Worm (Caenorhabditis elegans) whole organism, mixed stage, embryonic: ENCODE measurements around the gene srv-26.
A peak's percentile ranks its signal among the peaks of the same experiment; 100 is the strongest.
"Not testable (repeated sequence)": the region's sequence is repeated elsewhere in the genome, so short reads cannot be mapped to it uniquely, and the experiment has no call there.

Experiments used
- M03D4.4 ChIP-seq: sonication (generic microtip); optimal IDR thresholded peaks from 2 replicates; lab custom pipeline; 2017; ENCODE audit warnings: mild to moderate bottlenecking, missing genetic modification characterization, missing compliant biosample characterization
- bed-3 ChIP-seq: fragments of 200-800 bp; sonication (Bioruptor generic); optimal IDR thresholded peaks from 3 replicates; lab custom pipeline; 2018; ENCODE audit warnings: mild to moderate bottlenecking, missing genetic modification characterization, moderate library complexity, missing compliant biosample characterization
- blmp-1 ChIP-seq: fragments of 150-350 bp; optimal IDR thresholded peaks from 2 replicates; lab custom pipeline; 2014; ENCODE audit warnings: missing biosample characterization, missing genetic modification characterization
- ceh-39 ChIP-seq: fragments of 150-350 bp; optimal IDR thresholded peaks from 2 replicates; lab custom pipeline; 2014; ENCODE audit warnings: missing biosample characterization, missing genetic modification characterization
- ceh-43 ChIP-seq: fragments of 200-800 bp; sonication (Bioruptor generic); optimal IDR thresholded peaks from 2 replicates; lab custom pipeline; 2018; ENCODE audit warnings: mild to moderate bottlenecking, missing genetic modification characterization, moderate library complexity, missing compliant biosample characterization
- ceh-83 ChIP-seq: fragments of 200-800 bp; sonication (Bioruptor generic); optimal IDR thresholded peaks from 2 replicates; lab custom pipeline; 2018; ENCODE audit warnings: mild to moderate bottlenecking, missing genetic modification characterization, missing compliant biosample characterization
- ces-1 ChIP-seq: fragments of 150-350 bp; optimal IDR thresholded peaks from 2 replicates; lab custom pipeline; 2014; ENCODE audit warnings: missing biosample characterization, missing genetic modification reagents, missing genetic modification characterization
- cnd-1 ChIP-seq: fragments of 200-800 bp; sonication (Bioruptor generic); optimal IDR thresholded peaks from 2 replicates; lab custom pipeline; 2018; ENCODE audit warnings: mild to moderate bottlenecking, missing genetic modification characterization, missing compliant biosample characterization
- drap-1 ChIP-seq: fragments of 200-800 bp; sonication (Bioruptor generic); optimal IDR thresholded peaks from 3 replicates; lab custom pipeline; 2018; ENCODE audit warnings: mild to moderate bottlenecking, missing genetic modification characterization, missing compliant biosample characterization
- elt-1 ChIP-seq: sonication (generic microtip); optimal IDR thresholded peaks from 2 replicates; lab custom pipeline; 2017; ENCODE audit warnings: missing genetic modification characterization, mild to moderate bottlenecking, missing compliant biosample characterization, antibody characterized with exemption, moderate library complexity, borderline replicate concordance; ENCODE audit not compliant: insufficient read depth
- elt-3 ChIP-seq: fragments of 150-350 bp; optimal IDR thresholded peaks from 2 replicates; lab custom pipeline; 2014; ENCODE audit warnings: missing biosample characterization, missing genetic modification characterization
- flh-1 ChIP-seq: fragments of 200-800 bp; sonication (Bioruptor generic); optimal IDR thresholded peaks from 2 replicates; lab custom pipeline; 2018; ENCODE audit warnings: mild to moderate bottlenecking, missing genetic modification characterization, moderate library complexity, missing compliant biosample characterization
- ham-2 ChIP-seq: fragments of 200-800 bp; sonication (Bioruptor generic); optimal IDR thresholded peaks from 2 replicates; lab custom pipeline; 2018; ENCODE audit warnings: mild to moderate bottlenecking, missing genetic modification characterization, missing compliant biosample characterization
- hlh-1 ChIP-seq: fragments of 150-350 bp; optimal IDR thresholded peaks from 2 replicates; lab custom pipeline; 2014; ENCODE audit warnings: missing biosample characterization, missing genetic modification reagents, missing genetic modification characterization
- lin-13 ChIP-seq: fragments of 150-350 bp; optimal IDR thresholded peaks from 2 replicates; lab custom pipeline; 2014; ENCODE audit warnings: missing biosample characterization, missing genetic modification characterization
- lin-32 ChIP-seq: fragments of 200-800 bp; sonication (Bioruptor generic); optimal IDR thresholded peaks from 2 replicates; lab custom pipeline; 2018; ENCODE audit warnings: mild to moderate bottlenecking, missing genetic modification characterization, missing compliant biosample characterization
- lsy-2 ChIP-seq: fragments of 150-350 bp; optimal IDR thresholded peaks from 2 replicates; lab custom pipeline; 2014; ENCODE audit warnings: missing biosample characterization, missing genetic modification characterization
- mab-5 ChIP-seq: fragments of 150-350 bp; optimal IDR thresholded peaks from 2 replicates; lab custom pipeline; 2014; ENCODE audit warnings: missing biosample characterization, missing genetic modification characterization
- mep-1 ChIP-seq: fragments of 150-350 bp; optimal IDR thresholded peaks from 2 replicates; lab custom pipeline; 2017; ENCODE audit warnings: missing biosample characterization, missing genetic modification reagents, missing genetic modification characterization, inconsistent platforms
- nhr-12 ChIP-seq: fragments of 150-350 bp; optimal IDR thresholded peaks from 2 replicates; lab custom pipeline; 2014; ENCODE audit warnings: missing biosample characterization, missing genetic modification characterization
- nhr-237 ChIP-seq: fragments of 150-350 bp; optimal IDR thresholded peaks from 2 replicates; lab custom pipeline; 2014; ENCODE audit warnings: missing biosample characterization, missing genetic modification characterization
- nhr-28 ChIP-seq: fragments of 150-350 bp; optimal IDR thresholded peaks from 2 replicates; lab custom pipeline; 2014; ENCODE audit warnings: missing biosample characterization, missing genetic modification characterization
- nhr-76 ChIP-seq: sonication (generic microtip); optimal IDR thresholded peaks from 2 replicates; lab custom pipeline; 2017; ENCODE audit warnings: missing biosample characterization, missing genetic modification characterization
- pha-4 ChIP-seq: fragments of 150-350 bp; optimal IDR thresholded peaks from 2 replicates; lab custom pipeline; 2018; ENCODE audit warnings: missing biosample characterization, missing genetic modification reagents, missing genetic modification characterization
- sem-2 ChIP-seq: fragments of 200-800 bp; sonication (Bioruptor generic); optimal IDR thresholded peaks from 2 replicates; lab custom pipeline; 2018; ENCODE audit warnings: mild to moderate bottlenecking, missing genetic modification characterization, missing compliant biosample characterization
- snpc-4 ChIP-seq: fragments of 150-350 bp; optimal IDR thresholded peaks from 2 replicates; lab custom pipeline; 2014; ENCODE audit warnings: missing biosample characterization, missing genetic modification characterization
- unc-120 ChIP-seq: sonication (generic microtip); optimal IDR thresholded peaks from 2 replicates; lab custom pipeline; 2017; ENCODE audit warnings: missing genetic modification characterization, missing compliant biosample characterization; ENCODE audit not compliant: poor library complexity, severe bottlenecking
- unc-39 ChIP-seq: fragments of 150-350 bp; optimal IDR thresholded peaks from 2 replicates; lab custom pipeline; 2014; ENCODE audit warnings: missing biosample characterization, missing genetic modification characterization
- unc-62 ChIP-seq: fragments of 150-350 bp; optimal IDR thresholded peaks from 2 replicates; lab custom pipeline; 2014; ENCODE audit warnings: missing biosample characterization, missing genetic modification reagents, missing genetic modification characterization
- zip-8 ChIP-seq: fragments of 150-350 bp; optimal IDR thresholded peaks from 2 replicates; lab custom pipeline; 2014; ENCODE audit warnings: missing biosample characterization, missing genetic modification characterization
- ztf-11 ChIP-seq: fragments of 150-350 bp; optimal IDR thresholded peaks from 2 replicates; lab custom pipeline; 2014; ENCODE audit warnings: missing biosample characterization, missing genetic modification characterization

Gene srv-26

ce11 chrIV:6301764-6302163 lies at the start of gene srv-26:
srv-26 (minus strand) TSS chrIV:6301864.
- TF ChIP-seq drap-1 (GFP tag; lab: Kevin White, UChicago) (no peak), unc-62 (GFP tag; lab: Kevin White, UChicago) (no peak), ham-2 (GFP tag; lab: Kevin White, UChicago) (no peak)

ce11 chrIV:6347213-6347612 lies 45.5 kb upstream of the srv-26 start, which contains the start of gene Y73B6BL.289:
Y73B6BL.289 (plus strand) TSS chrIV:6347513.
- TF ChIP-seq ceh-43 (GFP tag; lab: Kevin White, UChicago); nhr-76 (tag; lab: Kevin White, UChicago); unc-62 (GFP tag; lab: Kevin White, UChicago): not testable (repeated sequence)

- TF ChIP-seq snpc-4 (tag; lab: Kevin White, UChicago) (no peak), bed-3 (no peak), hlh-1 (no peak), M03D4.4 (no peak)
Measured at ce11 chrIV:6342876-6343275, 41.2 kb upstream of the srv-26 start, which contains the start of gene Y73B6BL.14. Y73B6BL.14 (minus strand) TSS chrIV:6342976.

ce11 chrIV:6342431-6342830 lies 40.8 kb upstream of the srv-26 start, which contains the start of gene Y73B6BL.288:
Y73B6BL.288 (minus strand) TSS chrIV:6342531.
- no peak for TF ChIP-seq nhr-28
- no peak for TF ChIP-seq lin-32
- TF ChIP-seq flh-1 (GFP tag; lab: Kevin White, UChicago) = no peak
- no peak for TF ChIP-seq ceh-83 (GFP tag; lab: Kevin White, UChicago)
- TF ChIP-seq mep-1 (tag; lab: Kevin White, UChicago) = no peak
- TF ChIP-seq blmp-1 (tag; lab: Kevin White, UChicago) = no peak
- no peak for TF ChIP-seq hlh-1
- TF ChIP-seq ztf-11 (tag; lab: Kevin White, UChicago) = no peak
- no peak for TF ChIP-seq unc-62 (GFP tag; lab: Kevin White, UChicago)
- no peak for TF ChIP-seq ceh-39
- TF ChIP-seq elt-3 (tag; lab: Kevin White, UChicago) = no peak
- TF ChIP-seq nhr-237 = no peak
- no peak for TF ChIP-seq mab-5 (tag; lab: Kevin White, UChicago)
- no peak for TF ChIP-seq cnd-1 (tag; lab: Kevin White, UChicago)
- no peak for TF ChIP-seq zip-8 (tag; lab: Kevin White, UChicago)
- TF ChIP-seq unc-120 = no peak
- no peak for TF ChIP-seq unc-39 (tag; lab: Kevin White, UChicago)
- no peak for TF ChIP-seq drap-1 (GFP tag; lab: Kevin White, UChicago)

- TF ChIP-seq sem-2 (GFP tag; lab: Kevin White, UChicago) (no peak), mab-5 (tag; lab: Kevin White, UChicago) (no peak), M03D4.4 (no peak)
Measured at ce11 chrIV:6337353-6337752, 35.7 kb upstream of the srv-26 start, which contains the start of gene ipla-6. ipla-6 (plus strand) TSS chrIV:6337653.

- TF ChIP-seq nhr-12 (tag; lab: Kevin White, UChicago) (no peak), unc-62 (GFP tag; lab: Kevin White, UChicago) (peak; percentile 78), drap-1 (GFP tag; lab: Kevin White, UChicago) (peak; percentile 0), bed-3 (no peak), nhr-76 (tag; lab: Kevin White, UChicago) (no peak), elt-1 (tag; lab: Kevin White, UChicago) (no peak), zip-8 (tag; lab: Kevin White, UChicago) (peak; percentile 43), blmp-1 (tag; lab: Kevin White, UChicago) (peak; percentile 4), ces-1 (GFP tag; lab: Kevin White, UChicago) (peak; percentile 77), hlh-1 (no peak), mep-1 (tag; lab: Kevin White, UChicago) (peak; percentile 20), mab-5 (tag; lab: Kevin White, UChicago) (no peak), ham-2 (GFP tag; lab: Kevin White, UChicago) (peak; percentile 22), pha-4 (tag; lab: Kevin White, UChicago) (peak; percentile 70), elt-3 (tag; lab: Kevin White, UChicago) (peak; percentile 61), cnd-1 (tag; lab: Kevin White, UChicago) (peak; percentile 15), unc-39 (tag; lab: Kevin White, UChicago) (no peak), unc-120 (peak; percentile 39), flh-1 (GFP tag; lab: Kevin White, UChicago) (no peak), nhr-237 (peak; percentile 33), lsy-2 (peak; percentile 39), lin-13 (peak; percentile 22), M03D4.4 (peak; percentile 6)
Measured at ce11 chrIV:6336748-6337147, 35.1 kb upstream of the srv-26 start.
